Worm (Caenorhabditis elegans) whole organism, L4 larva: ENCODE results near the gene aak-2.
A peak's percentile ranks its signal among the peaks of the same experiment; 100 is the strongest.

Source experiments
- D1046.2 ChIP-seq: fragments of 200-800 bp; sonication (Bioruptor generic); IDR thresholded peaks from 2 replicates; pipeline ENCODE4 v1.3.6; 2022; ENCODE audit warnings: missing genetic modification characterization, missing compliant biosample characterization
- F10B5.3 ChIP-seq: sonication (generic microtip); optimal IDR thresholded peaks from 2 replicates; lab custom pipeline; 2016; ENCODE audit warnings: mild to moderate bottlenecking, missing genetic modification characterization, missing compliant biosample characterization
- F26F4.8 ChIP-seq: fragments of 200-800 bp; sonication (Bioruptor generic); conservative IDR thresholded peaks from 2 replicates; pipeline ENCODE4 v1.3.6; 2022; ENCODE audit warnings: missing genetic modification characterization, missing compliant biosample characterization
- F44E2.7 ChIP-seq: fragments of 200-800 bp; sonication (Bioruptor generic); IDR thresholded peaks from 2 replicates; pipeline ENCODE4 v2.1.2; 2022; ENCODE audit warnings: missing genetic modification characterization, missing compliant biosample characterization
- Y105C5A.15 ChIP-seq: fragments of 200-800 bp; sonication (Bioruptor generic); IDR thresholded peaks from 2 replicates; pipeline ENCODE4 v1.3.6; 2022; ENCODE audit warnings: missing genetic modification characterization, missing compliant biosample characterization
- ZK337.2 ChIP-seq: fragments of 200-800 bp; sonication (Bioruptor generic); IDR thresholded peaks from 2 replicates; pipeline ENCODE4 v1.3.6; 2022; ENCODE audit warnings: missing genetic modification reagents, missing genetic modification characterization, missing compliant biosample characterization
- aha-1 ChIP-seq: fragments of 150-350 bp; peaks from one replicate; lab custom pipeline; 2014; ENCODE audit warnings: missing biosample characterization, missing genetic modification characterization
- ama-1 ChIP-seq: fragments of 150-350 bp; optimal IDR thresholded peaks from 2 replicates; lab custom pipeline; 2014; ENCODE audit warnings: inconsistent platforms, mixed read lengths
- attf-4 ChIP-seq: sonication (generic microtip); optimal IDR thresholded peaks from 3 replicates; lab custom pipeline; 2017; ENCODE audit warnings: missing biosample characterization, missing genetic modification characterization
- ceh-20 ChIP-seq: fragments of 200-800 bp; sonication (Bioruptor generic); IDR thresholded peaks from 2 replicates; pipeline ENCODE4 v1.3.6; 2022; ENCODE audit warnings: missing genetic modification reagents, missing genetic modification characterization, missing compliant biosample characterization
- ceh-44 ChIP-seq: fragments of 200-800 bp; sonication (Bioruptor generic); IDR thresholded peaks from 2 replicates; pipeline ENCODE4 v1.3.6; 2022; ENCODE audit warnings: missing genetic modification reagents, missing genetic modification characterization, missing compliant biosample characterization
- daf-12 ChIP-seq: fragments of 150-350 bp; optimal IDR thresholded peaks from 2 replicates; lab custom pipeline; 2014; ENCODE audit warnings: missing biosample characterization, missing genetic modification reagents, missing genetic modification characterization
- daf-19 ChIP-seq: fragments of 200-800 bp; sonication (Bioruptor generic); conservative IDR thresholded peaks from 2 replicates; pipeline ENCODE4 v1.3.6; 2022; ENCODE audit warnings: missing genetic modification characterization, missing compliant biosample characterization
- daf-8 ChIP-seq: fragments of 200-800 bp; sonication (Bioruptor generic); IDR thresholded peaks from 2 replicates; pipeline ENCODE4 v1.3.6; 2022; ENCODE audit warnings: missing genetic modification characterization, missing compliant biosample characterization
- dmd-6 ChIP-seq: fragments of 200-800 bp; sonication (Bioruptor generic); IDR thresholded peaks from 2 replicates; pipeline ENCODE4 v1.3.6; 2022; ENCODE audit warnings: missing genetic modification reagents, missing genetic modification characterization, missing compliant biosample characterization
- dve-1 ChIP-seq: sonication (generic microtip); optimal IDR thresholded peaks from 2 replicates; lab custom pipeline; 2017; ENCODE audit warnings: antibody characterized with exemption, mild to moderate bottlenecking, missing genetic modification characterization, missing compliant biosample characterization; ENCODE audit not compliant: insufficient read depth
- egl-27 ChIP-seq: sonication (generic microtip); optimal IDR thresholded peaks from 3 replicates; lab custom pipeline; 2017; ENCODE audit warnings: missing biosample characterization, missing genetic modification reagents, missing genetic modification characterization
- egl-43 ChIP-seq: fragments of 200-800 bp; sonication (Bioruptor generic); IDR thresholded peaks from 2 replicates; pipeline ENCODE4 v1.3.6; 2022; ENCODE audit warnings: missing genetic modification reagents, missing genetic modification characterization, missing compliant biosample characterization
- fkh-10 ChIP-seq: fragments of 150-350 bp; optimal IDR thresholded peaks from 2 replicates; lab custom pipeline; 2014; ENCODE audit warnings: missing biosample characterization, missing genetic modification reagents, missing genetic modification characterization
- gei-8 ChIP-seq: fragments of 200-800 bp; sonication (Bioruptor generic); optimal IDR thresholded peaks from 2 replicates; lab custom pipeline; 2018; ENCODE audit warnings: mild to moderate bottlenecking, missing genetic modification characterization, missing compliant biosample characterization
- hlh-11 ChIP-seq: fragments of 200-800 bp; sonication (Bioruptor generic); optimal IDR thresholded peaks from 2 replicates; lab custom pipeline; 2018; ENCODE audit warnings: mild to moderate bottlenecking, missing genetic modification characterization, missing compliant biosample characterization
- hlh-30 ChIP-seq: sonication (generic microtip); optimal IDR thresholded peaks from 2 replicates; lab custom pipeline; 2017; ENCODE audit warnings: antibody characterized with exemption, mild to moderate bottlenecking, missing genetic modification characterization, missing compliant biosample characterization; ENCODE audit not compliant: insufficient read depth
- jun-1 ChIP-seq: fragments of 150-350 bp; optimal IDR thresholded peaks from 2 replicates; lab custom pipeline; 2014; ENCODE audit warnings: missing biosample characterization, missing genetic modification reagents, missing genetic modification characterization
- lin-1 ChIP-seq: fragments of 200-800 bp; sonication (Bioruptor generic); IDR thresholded peaks from 2 replicates; pipeline ENCODE4 v1.3.6; 2022; ENCODE audit warnings: missing genetic modification reagents, missing genetic modification characterization, missing compliant biosample characterization
- lin-15B ChIP-seq: fragments of 150-350 bp; sonication (generic microtip); optimal IDR thresholded peaks from 3 replicates; lab custom pipeline; 2014; ENCODE audit warnings: missing biosample characterization, missing genetic modification characterization
- mdl-1 ChIP-seq, 2 experiments: fragments of 150-350 bp in 1 of 2; sonication (generic microtip) in 1 of 2; optimal IDR thresholded peaks; 2 replicates each; lab custom pipeline; 2014 to 2017; ENCODE audit warnings: missing biosample characterization in 2 of 2, missing genetic modification characterization in 2 of 2
- mep-1 ChIP-seq: fragments of 150-350 bp; sonication (generic microtip); optimal IDR thresholded peaks from 3 replicates; lab custom pipeline; 2014; ENCODE audit warnings: missing biosample characterization, missing genetic modification characterization
- mxl-2 ChIP-seq: fragments of 200-800 bp; sonication (Bioruptor generic); conservative IDR thresholded peaks from 2 replicates; pipeline ENCODE4 v1.3.6; 2022; ENCODE audit warnings: missing genetic modification reagents, missing genetic modification characterization, missing compliant biosample characterization
- mxl-3 ChIP-seq: fragments of 200-800 bp; sonication (Bioruptor generic); optimal IDR thresholded peaks from 2 replicates; lab custom pipeline; 2018; ENCODE audit warnings: mild to moderate bottlenecking, missing genetic modification characterization, missing compliant biosample characterization
- nhr-111 ChIP-seq: fragments of 200-800 bp; sonication (Bioruptor generic); optimal IDR thresholded peaks from 2 replicates; lab custom pipeline; 2018; ENCODE audit warnings: mild to moderate bottlenecking, missing genetic modification characterization, missing compliant biosample characterization
- nhr-25 ChIP-seq: sonication (generic microtip); optimal IDR thresholded peaks from 2 replicates; lab custom pipeline; 2017; ENCODE audit warnings: missing genetic modification characterization, mild to moderate bottlenecking, missing compliant biosample characterization, antibody characterized with exemption, moderate library complexity, borderline replicate concordance; ENCODE audit not compliant: insufficient read depth
- nhr-41 ChIP-seq: fragments of 200-800 bp; sonication (Bioruptor generic); IDR thresholded peaks from 2 replicates; pipeline ENCODE4 v1.3.6; 2022; ENCODE audit warnings: missing genetic modification reagents, missing genetic modification characterization, missing compliant biosample characterization
- nhr-76 ChIP-seq: fragments of 150-350 bp; optimal IDR thresholded peaks from 2 replicates; lab custom pipeline; 2014; ENCODE audit warnings: missing biosample characterization, missing genetic modification characterization
- nhr-77 ChIP-seq: fragments of 150-350 bp; optimal IDR thresholded peaks from 2 replicates; lab custom pipeline; 2014; ENCODE audit warnings: missing biosample characterization, missing genetic modification characterization
- php-3 ChIP-seq: fragments of 200-800 bp; sonication (Bioruptor generic); IDR thresholded peaks from 2 replicates; pipeline ENCODE4 v1.3.6; 2022; ENCODE audit warnings: missing genetic modification reagents, missing genetic modification characterization, missing compliant biosample characterization
- rbr-2 ChIP-seq: sonication (generic microtip); optimal IDR thresholded peaks from 2 replicates; lab custom pipeline; 2016; ENCODE audit warnings: missing genotype, missing genetic modification characterization, missing compliant biosample characterization
- snpc-1.2 ChIP-seq: fragments of 200-800 bp; sonication (Bioruptor generic); IDR thresholded peaks from 2 replicates; pipeline ENCODE4 v1.3.6; 2022; ENCODE audit warnings: missing genetic modification reagents, missing genetic modification characterization, missing compliant biosample characterization
- spr-3 ChIP-seq: fragments of 200-800 bp; sonication (Bioruptor generic); optimal IDR thresholded peaks from 2 replicates; lab custom pipeline; 2018; ENCODE audit warnings: mild to moderate bottlenecking, missing genetic modification characterization, missing compliant biosample characterization
- tra-1 ChIP-seq: fragments of 200-800 bp; sonication (Bioruptor generic); IDR thresholded peaks from 2 replicates; pipeline ENCODE4 v1.3.6; 2022; ENCODE audit warnings: missing genetic modification reagents, missing genetic modification characterization, missing compliant biosample characterization
- unc-62 ChIP-seq, 3 experiments: fragments of 150-350 bp in 1 of 3; sonication (generic microtip); optimal IDR thresholded peaks in 2 of 3; peaks in 1 of 3; 1 replicate in 1 of 3; 2 replicates in 2 of 3; lab custom pipeline; 2014 to 2017; ENCODE audit warnings: missing biosample characterization in 3 of 3, missing genetic modification characterization in 3 of 3, missing genetic modification reagents in 3 of 3, missing genotype in 1 of 3
- vab-7 ChIP-seq: fragments of 200-800 bp; sonication (Bioruptor generic); IDR thresholded peaks from 2 replicates; pipeline ENCODE4 v1.3.6; 2022; ENCODE audit warnings: missing genetic modification reagents, missing genetic modification characterization, missing compliant biosample characterization
- zfp-2 ChIP-seq: sonication (generic microtip); optimal IDR thresholded peaks from 2 replicates; lab custom pipeline; 2016; ENCODE audit warnings: mild to moderate bottlenecking, missing genetic modification characterization, missing compliant biosample characterization
- ztf-7 ChIP-seq: fragments of 150-350 bp; optimal IDR thresholded peaks from 2 replicates; lab custom pipeline; 2014; ENCODE audit warnings: missing biosample characterization, missing genetic modification characterization

aak-2 gene

DNA sequence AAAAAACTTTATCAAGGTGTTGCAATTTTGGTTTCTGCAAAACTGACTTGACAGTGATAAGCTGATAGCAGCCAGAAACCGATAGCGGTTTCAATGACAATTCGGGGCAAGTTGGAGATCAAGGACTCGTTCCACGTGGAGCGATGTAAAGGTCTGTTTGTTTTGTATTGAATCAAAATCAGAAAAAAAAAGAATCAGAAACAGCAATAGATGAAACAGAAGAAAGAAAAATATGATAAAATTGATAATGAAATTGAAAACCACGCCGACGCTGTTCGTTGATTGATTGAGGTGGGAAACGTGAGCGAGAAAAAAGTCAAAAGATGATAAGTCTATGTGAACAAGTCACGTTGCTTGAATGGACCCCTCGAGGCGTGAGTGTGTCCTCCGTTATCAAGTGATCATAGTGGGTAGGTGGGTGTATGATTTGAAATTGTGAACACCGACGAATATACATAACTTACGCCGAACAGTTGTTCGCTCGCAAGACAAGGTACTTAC lies 20.5 kb upstream of the aak-2 start (continued):
- TF ChIP-seq dve-1 (peak; percentile 28), ama-1 (no peak), mdl-1 (tag; optimal IDR thresholded peaks at IDR 0.05; lab: Kevin White, UChicago) (peak; percentile 21 to 78), hlh-30 (peak; percentile 93)

DNA sequence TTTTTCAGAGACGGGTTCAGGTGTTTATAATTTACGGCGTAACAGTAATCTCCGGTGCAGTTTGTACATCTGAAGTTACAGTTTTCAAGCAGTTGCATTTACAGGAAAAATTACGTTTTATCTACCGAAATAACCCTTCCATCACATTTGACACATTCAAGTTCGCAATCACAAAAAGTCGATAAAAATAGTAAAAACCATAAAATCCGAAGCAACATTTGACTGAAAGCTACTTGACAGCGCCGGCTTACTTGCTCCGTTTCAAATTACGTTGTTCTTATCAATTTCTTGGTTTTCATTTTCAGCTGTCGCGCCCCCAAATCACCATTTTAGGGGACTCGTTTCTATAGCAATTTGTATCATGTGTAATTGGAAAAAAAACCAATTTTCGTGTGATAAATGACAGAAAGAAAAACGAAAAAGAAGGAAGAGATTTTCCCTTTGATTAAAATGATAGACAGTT lies 13.1 kb upstream of the aak-2 start, which contains the start of gene T01C8.3:
Gene T01C8.3 (minus strand): TSS at position 413 of the 463 bp plus-strand sequence.
- peak; percentile 8 for TF ChIP-seq hlh-11 (tag; lab: Kevin White, UChicago)
- no peak for TF ChIP-seq jun-1 (tag; lab: Kevin White, UChicago)
- TF ChIP-seq lin-1 (GFP tag; lab: Robert Waterston, UW): 0 out of 2 replicates have a peak, but pooled peaks have one; percentile 35
- TF ChIP-seq mxl-2: no peak
- TF ChIP-seq dmd-6 (GFP tag; lab: Robert Waterston, UW): peak; percentile 89
- no peak for TF ChIP-seq mep-1 (tag; lab: Kevin White, UChicago)
- peak; percentile 31; the same call in 1 of the 2 replicates for TF ChIP-seq ceh-20 (GFP tag; lab: Robert Waterston, UW)
- TF ChIP-seq Y105C5A.15 (GFP tag; lab: Robert Waterston, UW): no peak
- TF ChIP-seq tra-1 (GFP tag; lab: Robert Waterston, UW): peak; percentile 89
- TF ChIP-seq aha-1 (tag; lab: Kevin White, UChicago): peak; percentile 44
- TF ChIP-seq php-3 (GFP tag; lab: Robert Waterston, UW): 0 out of 2 replicates have a peak, but pooled peaks have one; percentile 18
- peak; percentile 18 for TF ChIP-seq dve-1
- peak in 1 of 2 experiments; percentile 86 for TF ChIP-seq unc-62 (GFP tag; optimal IDR thresholded peaks at IDR 0.05 in 1 of 2; lab: Kevin White, UChicago)
- no peak for TF ChIP-seq unc-62 (tag; optimal IDR thresholded peaks at IDR 0.05; lab: Kevin White, UChicago)

DNA sequence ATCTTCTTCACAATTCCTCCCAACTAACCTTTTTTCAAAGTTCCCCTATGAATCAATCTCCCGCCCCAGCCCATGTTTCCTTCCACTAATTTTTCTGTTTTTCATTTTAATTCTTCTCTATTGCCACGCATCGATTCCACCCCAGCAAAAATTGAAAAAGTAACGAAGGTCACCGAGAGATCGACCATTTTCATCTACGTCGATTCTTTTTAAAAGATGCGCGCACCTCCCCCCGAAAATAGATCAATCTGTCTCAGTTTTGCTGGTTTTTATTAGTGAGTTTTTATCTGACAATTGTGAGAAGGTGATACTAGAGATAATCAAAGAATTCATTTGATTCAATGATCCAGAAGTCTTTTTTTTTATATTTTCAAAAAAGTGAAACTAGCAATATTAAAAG lies 11.8 kb upstream of the aak-2 start:
- TF ChIP-seq ztf-7 (tag; lab: Kevin White, UChicago): no peak
- no peak for TF ChIP-seq spr-3 (GFP tag; lab: Kevin White, UChicago)
- TF ChIP-seq lin-15B (tag; lab: Kevin White, UChicago): no peak
- no peak for TF ChIP-seq tra-1 (GFP tag; lab: Robert Waterston, UW)
- no peak for TF ChIP-seq daf-19 (GFP tag; lab: Robert Waterston, UW)
- no peak for TF ChIP-seq F44E2.7 (GFP tag; lab: Robert Waterston, UW)

DNA sequence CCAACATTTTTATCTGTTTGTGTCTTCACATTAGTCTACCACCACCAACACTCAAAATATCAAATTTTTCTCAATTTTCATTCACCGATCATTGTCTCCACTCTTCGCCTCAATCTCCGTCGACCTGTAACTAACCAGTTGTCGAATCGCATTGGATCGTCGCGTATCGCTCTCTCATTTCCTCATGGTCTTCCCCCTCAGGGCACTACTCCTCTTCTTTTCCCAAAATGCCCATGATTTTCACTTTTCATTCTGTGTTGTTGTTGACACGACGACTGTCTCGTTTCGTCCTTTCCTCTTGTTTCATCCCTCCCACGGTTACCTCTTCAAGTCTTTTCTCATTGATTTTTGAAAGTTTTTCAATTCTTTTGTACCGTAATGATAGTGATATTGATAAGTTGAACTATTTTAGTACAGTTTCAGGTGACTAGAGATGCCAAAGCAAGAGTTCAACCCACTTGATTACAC lies 9.8 kb upstream of the aak-2 start, which contains the start of gene T01C8.2:
Gene T01C8.2 (plus strand): TSS at position 418 of the 468 bp plus-strand sequence.
- TF ChIP-seq dve-1: no peak
- TF ChIP-seq vab-7 (GFP tag; lab: Robert Waterston, UW): no peak
- TF ChIP-seq D1046.2: no peak
- TF ChIP-seq egl-27: no peak
- TF ChIP-seq nhr-41 (GFP tag; lab: Robert Waterston, UW): no peak
- TF ChIP-seq F26F4.8 (GFP tag; lab: Robert Waterston, UW): no peak
- no peak for TF ChIP-seq nhr-111 (GFP tag; lab: Kevin White, UChicago)
- TF ChIP-seq rbr-2 (tag; lab: Kevin White, UChicago): no peak
- peak in 1 of 2 experiments; percentile 12 for TF ChIP-seq mdl-1 (tag; optimal IDR thresholded peaks at IDR 0.05; lab: Kevin White, UChicago)
- no peak for TF ChIP-seq daf-12
- TF ChIP-seq ama-1: no peak
- 0 out of 2 replicates have a peak, but pooled peaks have one; percentile 7 for TF ChIP-seq dmd-6 (GFP tag; lab: Robert Waterston, UW)
- no peak for TF ChIP-seq tra-1 (GFP tag; lab: Robert Waterston, UW)
- no peak for TF ChIP-seq nhr-76 (tag; lab: Kevin White, UChicago)
- no peak for TF ChIP-seq egl-43 (GFP tag; lab: Robert Waterston, UW)
- TF ChIP-seq daf-8 (GFP tag; lab: Robert Waterston, UW): no peak
- no peak for TF ChIP-seq mxl-3 (GFP tag; lab: Kevin White, UChicago)
- peak in 1 of 2 experiments; percentile 72 for TF ChIP-seq unc-62 (GFP tag; optimal IDR thresholded peaks at IDR 0.05 in 1 of 2; lab: Kevin White, UChicago)
- TF ChIP-seq unc-62 (tag; optimal IDR thresholded peaks at IDR 0.05; lab: Kevin White, UChicago): no peak
- TF ChIP-seq spr-3 (GFP tag; lab: Kevin White, UChicago): no peak
- TF ChIP-seq ZK337.2 (GFP tag; lab: Robert Waterston, UW): no peak
- TF ChIP-seq F10B5.3 (tag; lab: Kevin White, UChicago): no peak
- TF ChIP-seq jun-1 (tag; lab: Kevin White, UChicago): no peak
- TF ChIP-seq snpc-1.2: no peak
- TF ChIP-seq nhr-25 (tag; lab: Kevin White, UChicago): peak; percentile 14
- no peak for TF ChIP-seq zfp-2 (tag; lab: Kevin White, UChicago)
- TF ChIP-seq fkh-10 (GFP tag; lab: Kevin White, UChicago): no peak
- no peak for TF ChIP-seq nhr-77
- TF ChIP-seq gei-8 (GFP tag; lab: Kevin White, UChicago): no peak
- TF ChIP-seq attf-4 (tag; lab: Kevin White, UChicago): no peak
- TF ChIP-seq ceh-44 (GFP tag; lab: Robert Waterston, UW): no peak
